Worm (Caenorhabditis elegans) whole organism, L2 larva: ENCODE measurements around the gene C18H2.5.

ENCODE experiments used
- gmeb-1 ChIP-seq: fragments of 150-350 bp; optimal IDR thresholded peaks from 2 replicates; lab custom pipeline; 2014; ENCODE audit warnings: missing biosample characterization, missing genetic modification characterization
- nhr-12 ChIP-seq: fragments of 150-350 bp; optimal IDR thresholded peaks from 2 replicates; lab custom pipeline; 2014; ENCODE audit warnings: missing biosample characterization, missing genetic modification characterization
- nhr-77 ChIP-seq: fragments of 150-350 bp; optimal IDR thresholded peaks from 2 replicates; lab custom pipeline; 2014; ENCODE audit warnings: missing biosample characterization, missing genetic modification characterization

DNA sequence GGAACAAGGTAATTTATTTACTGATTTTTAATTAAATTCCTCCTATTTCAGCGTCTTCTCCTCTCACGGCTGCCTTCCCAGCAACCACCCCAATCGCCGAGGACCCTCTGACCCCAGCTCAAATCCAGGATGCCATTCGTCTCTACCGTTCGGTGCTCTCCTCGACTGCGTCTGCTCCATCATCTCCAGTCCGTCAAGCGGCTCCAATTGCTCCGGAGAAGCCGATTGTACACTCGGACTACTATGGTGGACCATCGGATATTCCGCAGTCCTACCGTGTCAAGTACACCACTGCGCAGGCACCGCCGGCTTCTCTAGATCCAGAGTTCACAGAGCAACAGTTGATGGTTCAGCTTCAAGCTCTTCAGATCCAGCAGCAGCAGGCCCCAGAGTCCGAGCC, 45.3 kb downstream of the C18H2.5 start:
- no peak for TF ChIP-seq nhr-77 (tag; lab: Kevin White, UChicago)
- TF ChIP-seq nhr-12 = no peak
- no peak for TF ChIP-seq gmeb-1
